Worm (Caenorhabditis elegans) whole organism, mixed stage, embryonic: ENCODE measurements around the gene W04H10.5.

Experiments
- ceh-83 ChIP-seq: fragments of 200-800 bp; sonication (Bioruptor generic); optimal IDR thresholded peaks from 2 replicates; lab custom pipeline; 2018; ENCODE audit warnings: mild to moderate bottlenecking, missing genetic modification characterization, missing compliant biosample characterization
- elt-1 ChIP-seq: sonication (generic microtip); optimal IDR thresholded peaks from 2 replicates; lab custom pipeline; 2017; ENCODE audit warnings: missing genetic modification characterization, mild to moderate bottlenecking, missing compliant biosample characterization, antibody characterized with exemption, moderate library complexity, borderline replicate concordance; ENCODE audit not compliant: insufficient read depth
- flh-1 ChIP-seq: fragments of 200-800 bp; sonication (Bioruptor generic); optimal IDR thresholded peaks from 2 replicates; lab custom pipeline; 2018; ENCODE audit warnings: mild to moderate bottlenecking, missing genetic modification characterization, moderate library complexity, missing compliant biosample characterization
- lin-13 ChIP-seq: fragments of 150-350 bp; optimal IDR thresholded peaks from 2 replicates; lab custom pipeline; 2014; ENCODE audit warnings: missing biosample characterization, missing genetic modification characterization
- lsy-2 ChIP-seq: fragments of 150-350 bp; optimal IDR thresholded peaks from 2 replicates; lab custom pipeline; 2014; ENCODE audit warnings: missing biosample characterization, missing genetic modification characterization
- mep-1 ChIP-seq: fragments of 150-350 bp; optimal IDR thresholded peaks from 2 replicates; lab custom pipeline; 2017; ENCODE audit warnings: missing biosample characterization, missing genetic modification reagents, missing genetic modification characterization, inconsistent platforms
- nhr-12 ChIP-seq: fragments of 150-350 bp; optimal IDR thresholded peaks from 2 replicates; lab custom pipeline; 2014; ENCODE audit warnings: missing biosample characterization, missing genetic modification characterization
- nhr-237 ChIP-seq: fragments of 150-350 bp; optimal IDR thresholded peaks from 2 replicates; lab custom pipeline; 2014; ENCODE audit warnings: missing biosample characterization, missing genetic modification characterization
- nhr-76 ChIP-seq: sonication (generic microtip); optimal IDR thresholded peaks from 2 replicates; lab custom pipeline; 2017; ENCODE audit warnings: missing biosample characterization, missing genetic modification characterization
- snpc-4 ChIP-seq: fragments of 150-350 bp; optimal IDR thresholded peaks from 2 replicates; lab custom pipeline; 2014; ENCODE audit warnings: missing biosample characterization, missing genetic modification characterization
- tbx-8 ChIP-seq: fragments of 200-800 bp; sonication (Bioruptor generic); optimal IDR thresholded peaks from 2 replicates; lab custom pipeline; 2018; ENCODE audit warnings: mild to moderate bottlenecking, missing genetic modification characterization, moderate library complexity, missing compliant biosample characterization
- unc-39 ChIP-seq: fragments of 150-350 bp; optimal IDR thresholded peaks from 2 replicates; lab custom pipeline; 2014; ENCODE audit warnings: missing biosample characterization, missing genetic modification characterization
- unc-62 ChIP-seq: fragments of 150-350 bp; optimal IDR thresholded peaks from 2 replicates; lab custom pipeline; 2014; ENCODE audit warnings: missing biosample characterization, missing genetic modification reagents, missing genetic modification characterization

DNA sequence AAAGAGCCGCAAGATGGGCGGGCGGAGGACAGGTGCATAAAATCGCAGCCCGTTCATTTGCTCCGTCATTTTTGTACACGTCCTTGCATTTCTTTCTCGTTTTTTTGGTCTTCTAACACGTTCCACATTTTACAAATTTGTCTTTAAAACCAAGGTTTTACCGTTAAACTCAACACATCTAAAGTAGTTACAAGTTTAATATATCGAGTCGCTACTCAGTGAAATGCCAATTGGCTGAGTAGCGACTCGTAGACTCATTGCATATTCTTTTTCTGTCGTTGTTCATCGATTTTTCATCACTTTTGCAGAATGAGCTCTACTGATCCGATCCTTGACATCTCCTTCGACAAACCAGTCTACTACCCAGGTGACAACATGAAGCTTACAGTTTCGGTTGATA lies 21.1 kb downstream of the W04H10.5 start, which contains the start of gene arrd-1:
- TF ChIP-seq snpc-4 (tag; lab: Kevin White, UChicago), result no peak
- TF ChIP-seq nhr-237 (tag; lab: Kevin White, UChicago), result no peak
- TF ChIP-seq nhr-12 (tag; lab: Kevin White, UChicago), result no peak
- no peak for TF ChIP-seq unc-62 (GFP tag; lab: Kevin White, UChicago)
- TF ChIP-seq flh-1 (GFP tag; lab: Kevin White, UChicago), result no peak
- TF ChIP-seq mep-1 (tag; lab: Kevin White, UChicago), result no peak
- no peak for TF ChIP-seq nhr-76 (tag; lab: Kevin White, UChicago)
- TF ChIP-seq lin-13 (tag; lab: Kevin White, UChicago), result no peak
- TF ChIP-seq unc-39, result no peak
- no peak for TF ChIP-seq tbx-8
- no peak for TF ChIP-seq lsy-2 (tag; lab: Kevin White, UChicago)
- TF ChIP-seq elt-1, result no peak
- no peak for TF ChIP-seq ceh-83 (GFP tag; lab: Kevin White, UChicago)
